Fruit fly (Drosophila melanogaster) whole organism, prepupa: ENCODE results near the gene CG16965.
"Not testable (repeated sequence)": the region's sequence is repeated elsewhere in the genome, so short reads cannot be mapped to it uniquely, and the experiment has no call there.

Source experiments
- Blimp-1 ChIP-seq: fragments of 200-800 bp; sonication (Bioruptor generic); optimal IDR thresholded peaks from 3 replicates; lab custom pipeline; 2017; ENCODE audit warnings: missing biosample characterization, missing genetic modification characterization, mild to moderate bottlenecking, moderate library complexity, missing genetic modification reagents
- CG11294 ChIP-seq: fragments of 200-800 bp; sonication (Bioruptor generic); IDR thresholded peaks from 2 replicates; pipeline ENCODE4 v1.3.6; 2022; ENCODE audit warnings: missing biosample characterization, missing genetic modification characterization
- CG15336 ChIP-seq: fragments of 200-800 bp; sonication (Bioruptor generic); IDR thresholded peaks from 2 replicates; pipeline ENCODE4 v1.3.6; 2022; ENCODE audit warnings: missing biosample characterization, missing genetic modification characterization
- CG1621 ChIP-seq: fragments of 200-800 bp; sonication (Bioruptor generic); optimal IDR thresholded peaks from 3 replicates; lab custom pipeline; 2018; ENCODE audit warnings: missing biosample characterization, mild to moderate bottlenecking, missing genetic modification characterization
- Ets21C ChIP-seq: fragments of 200-800 bp; sonication (Bioruptor generic); optimal IDR thresholded peaks from 3 replicates; lab custom pipeline; 2016; ENCODE audit warnings: missing biosample characterization, missing genetic modification characterization
- Gug ChIP-seq: fragments of 200-800 bp; sonication (Bioruptor generic); IDR thresholded peaks from 2 replicates; pipeline ENCODE4 v1.3.6; 2022; ENCODE audit warnings: missing biosample characterization, missing genetic modification characterization
- Hr39 ChIP-seq: fragments of 200-800 bp; sonication (Bioruptor generic); optimal IDR thresholded peaks from 2 replicates; lab custom pipeline; 2016; ENCODE audit warnings: missing biosample characterization, missing genetic modification characterization
- achi ChIP-seq: fragments of 200-800 bp; sonication (Bioruptor generic); optimal IDR thresholded peaks from 3 replicates; lab custom pipeline; 2016; ENCODE audit warnings: missing biosample characterization, missing genetic modification characterization
- pdm3 ChIP-seq: fragments of 200-800 bp; sonication (Bioruptor generic); optimal IDR thresholded peaks from 3 replicates; lab custom pipeline; 2016; ENCODE audit warnings: missing biosample characterization, missing genetic modification characterization
- spab ChIP-seq: fragments of 200-800 bp; sonication (Bioruptor generic); optimal IDR thresholded peaks from 2 replicates; lab custom pipeline; 2017; ENCODE audit warnings: missing biosample characterization, mild to moderate bottlenecking, missing genetic modification characterization, missing genetic modification reagents
- topi ChIP-seq: fragments of 200-800 bp; sonication (Bioruptor generic); optimal IDR thresholded peaks from 3 replicates; lab custom pipeline; 2016; ENCODE audit warnings: missing biosample characterization, missing genetic modification characterization

DNA sequence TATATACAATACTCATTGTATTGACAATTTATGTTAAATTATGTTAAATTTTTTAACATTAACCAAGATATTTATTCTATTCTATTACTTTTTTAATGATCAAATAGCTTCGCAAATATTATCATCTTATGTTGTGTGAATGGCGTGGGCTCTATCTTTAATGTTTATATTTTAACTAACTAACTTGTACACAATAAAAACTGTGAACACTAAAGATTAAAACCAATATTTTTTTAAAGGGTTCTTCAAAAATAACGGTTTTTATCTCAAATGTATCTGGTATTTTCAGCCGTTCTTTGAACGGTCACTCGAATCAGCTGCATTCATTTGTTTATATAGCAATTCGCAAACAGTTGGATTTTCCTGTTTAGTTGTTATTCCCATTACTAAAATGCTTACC lies 11.2 kb downstream of the CG16965 start, which contains the start of gene Ada1-2:
- not testable (repeated sequence) for TF ChIP-seq achi (GFP tag; lab: Kevin White, UChicago); CG11294 (GFP tag; lab: Robert Waterston, UW); CG15336; Ets21C; spab (GFP tag; lab: Kevin White, UChicago); Hr39 (GFP tag; lab: Kevin White, UChicago); Gug; CG1621 (tag; lab: Kevin White, UChicago); topi (GFP tag; lab: Kevin White, UChicago); Blimp-1 (GFP tag; lab: Kevin White, UChicago); pdm3 (GFP tag; lab: Kevin White, UChicago)
